Fruit fly (Drosophila melanogaster) S2 (cell line): Measurements from ENCODE around the gene CG18586.

Experiments used
- CG8478 ChIP-seq: fragments of >200 bp; optimal IDR thresholded peaks from 2 replicates; lab custom pipeline; 2018
- CTCF ChIP-seq, 2 experiments: fragments of >200 bp; optimal IDR thresholded peaks; 2 replicates each; lab custom pipeline; 2018

Gene CG18586

dm6 chr3L:5843895-5844576 is 29.1 kb upstream of the CG18586 start:
- TF ChIP-seq CTCF (optimal IDR thresholded peaks at IDR 0.05; lab: Kevin White, UChicago) (no peak), CG8478 (lab: Kevin White, UChicago) (no peak)

dm6 chr3L:5845466-5845865 is 27.6 kb upstream of the CG18586 start, which contains the start of gene vn:
Gene vn, minus strand, starts transcription at chr3L:5845664.
- TF ChIP-seq CG8478 (lab: Kevin White, UChicago) (no peak), CTCF (optimal IDR thresholded peaks at IDR 0.05; lab: Kevin White, UChicago) (no peak)

- TF ChIP-seq CG8478 (lab: Kevin White, UChicago) (no peak), CTCF (optimal IDR thresholded peaks at IDR 0.05; lab: Kevin White, UChicago) (no peak)
Observed at dm6 chr3L:5848929-5849328, 24.2 kb upstream of the CG18586 start.

DNA sequence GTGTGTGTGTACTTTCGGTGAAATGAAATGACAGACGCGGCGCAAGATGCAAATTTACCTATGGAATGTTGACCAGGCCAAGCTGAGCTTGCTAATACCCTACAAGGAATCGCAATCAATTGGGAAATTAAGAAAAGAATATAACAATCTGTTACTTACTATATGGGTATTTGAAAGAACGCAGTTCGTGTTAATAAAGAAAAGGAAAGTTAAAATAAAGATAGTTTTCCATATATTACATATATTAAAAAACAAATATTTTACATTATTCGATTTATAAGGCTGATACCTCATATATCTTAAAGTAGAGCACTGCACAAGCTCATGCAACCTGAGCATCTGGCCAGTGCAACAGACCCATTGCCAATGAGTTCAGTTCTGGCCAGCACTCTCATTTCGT is 21.5 kb upstream of the CG18586 start:
- TF ChIP-seq CTCF (optimal IDR thresholded peaks at IDR 0.05; lab: Kevin White, UChicago), result no peak
- TF ChIP-seq CG8478 (lab: Kevin White, UChicago), result no peak

DNA sequence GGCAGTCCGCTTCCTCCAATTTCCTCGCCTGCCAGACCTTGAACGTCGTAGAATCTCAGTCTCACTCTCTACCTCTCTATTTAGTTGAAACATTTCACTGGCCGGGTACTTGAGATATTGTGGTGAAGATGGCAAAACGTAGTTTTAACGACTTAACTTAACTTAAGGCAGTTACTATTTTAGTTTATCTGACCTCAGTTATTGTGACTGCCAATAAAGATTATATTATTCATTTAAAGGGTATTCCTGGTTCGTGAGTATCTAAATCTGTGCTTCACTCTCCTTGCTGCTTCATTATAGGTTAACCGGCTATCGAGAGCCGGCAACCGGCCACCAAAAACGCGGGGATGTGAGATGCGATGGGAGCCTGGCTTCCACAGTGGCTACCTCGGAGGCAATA is 18.0 kb upstream of the CG18586 start:
- no peak for TF ChIP-seq CTCF (optimal IDR thresholded peaks at IDR 0.05; lab: Kevin White, UChicago)
- no peak for TF ChIP-seq CG8478 (lab: Kevin White, UChicago)

DNA sequence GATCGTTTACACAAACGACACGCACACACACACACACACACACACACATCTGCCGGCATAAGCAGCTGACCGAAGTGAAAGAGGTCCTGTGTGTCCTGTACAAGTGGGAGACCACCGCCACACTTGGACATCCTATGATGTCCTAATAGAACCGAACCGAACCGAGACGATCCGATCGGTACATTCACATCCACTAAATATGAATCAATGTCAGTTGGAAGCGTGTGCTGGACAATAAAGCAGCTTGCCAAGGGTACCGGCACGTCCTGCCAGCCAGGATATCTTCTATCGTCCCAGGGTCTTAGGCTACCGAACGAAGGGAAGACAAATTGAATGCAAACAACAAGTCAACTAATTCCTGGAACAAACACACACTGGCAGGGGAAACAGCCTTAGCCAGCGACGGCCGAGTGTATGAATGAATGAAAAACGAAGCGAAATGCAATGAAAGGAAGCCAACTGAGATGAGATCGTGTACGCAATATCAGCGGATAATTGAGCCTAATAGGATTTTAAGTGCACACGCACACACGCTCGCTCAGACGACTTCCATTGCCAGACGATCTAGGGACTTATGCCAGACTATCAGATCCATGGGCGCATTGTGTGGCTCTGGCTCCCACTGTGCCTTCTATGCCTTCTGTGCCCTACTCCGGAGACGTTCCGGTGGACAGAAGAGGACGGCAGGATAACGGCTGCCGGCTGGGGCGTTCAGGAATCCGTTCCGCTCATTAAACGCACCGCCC is 16.9 kb upstream of the CG18586 start:
- no peak for TF ChIP-seq CTCF (optimal IDR thresholded peaks at IDR 0.05; lab: Kevin White, UChicago)
- TF ChIP-seq CG8478 (lab: Kevin White, UChicago), result no peak

dm6 chr3L:5856919-5857318 is 16.2 kb upstream of the CG18586 start:
- no peak for TF ChIP-seq CG8478 (lab: Kevin White, UChicago)
- no peak for TF ChIP-seq CTCF (optimal IDR thresholded peaks at IDR 0.05; lab: Kevin White, UChicago)

DNA sequence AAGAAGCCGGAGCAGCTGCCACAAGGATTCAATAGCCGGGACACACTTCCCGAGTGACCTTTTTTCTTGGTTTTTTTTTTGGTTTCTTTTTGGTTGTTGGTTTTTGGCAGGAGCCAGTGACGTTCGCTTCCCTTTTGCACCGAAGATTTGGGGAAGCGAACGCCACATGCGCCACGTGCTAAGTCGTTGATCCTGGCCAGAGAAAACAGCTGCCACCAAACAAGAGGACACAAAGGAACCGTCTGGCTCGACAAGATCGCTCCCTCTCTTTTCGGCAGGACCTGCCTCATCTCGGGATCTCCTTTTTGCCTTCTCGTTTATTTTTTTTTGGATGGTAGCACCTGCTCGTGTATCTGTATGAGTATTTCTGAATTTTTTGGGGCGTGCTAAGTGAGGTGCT is 14.1 kb upstream of the CG18586 start:
- TF ChIP-seq CG8478 (lab: Kevin White, UChicago) (no peak), CTCF (optimal IDR thresholded peaks at IDR 0.05; lab: Kevin White, UChicago) (no peak)

DNA sequence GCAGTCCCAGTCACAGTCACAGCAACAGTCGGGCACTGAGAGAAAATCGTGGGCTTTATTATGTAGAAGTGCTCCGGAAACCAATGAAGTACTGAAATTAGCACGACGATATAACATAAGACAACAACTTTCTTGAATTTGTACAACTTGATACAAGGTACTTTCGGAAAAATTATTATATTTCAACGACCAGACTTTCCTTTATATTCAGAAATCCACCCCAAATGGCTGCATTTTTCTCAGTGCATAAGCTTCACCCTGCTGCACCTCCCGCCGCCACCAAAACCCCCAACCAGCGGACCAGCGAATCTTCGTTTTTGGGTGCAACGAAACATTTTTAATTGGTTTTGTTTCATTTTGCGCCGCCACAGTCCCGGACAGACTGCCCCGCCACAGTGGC is 10.1 kb upstream of the CG18586 start:
- TF ChIP-seq CG8478 (lab: Kevin White, UChicago), result no peak

DNA sequence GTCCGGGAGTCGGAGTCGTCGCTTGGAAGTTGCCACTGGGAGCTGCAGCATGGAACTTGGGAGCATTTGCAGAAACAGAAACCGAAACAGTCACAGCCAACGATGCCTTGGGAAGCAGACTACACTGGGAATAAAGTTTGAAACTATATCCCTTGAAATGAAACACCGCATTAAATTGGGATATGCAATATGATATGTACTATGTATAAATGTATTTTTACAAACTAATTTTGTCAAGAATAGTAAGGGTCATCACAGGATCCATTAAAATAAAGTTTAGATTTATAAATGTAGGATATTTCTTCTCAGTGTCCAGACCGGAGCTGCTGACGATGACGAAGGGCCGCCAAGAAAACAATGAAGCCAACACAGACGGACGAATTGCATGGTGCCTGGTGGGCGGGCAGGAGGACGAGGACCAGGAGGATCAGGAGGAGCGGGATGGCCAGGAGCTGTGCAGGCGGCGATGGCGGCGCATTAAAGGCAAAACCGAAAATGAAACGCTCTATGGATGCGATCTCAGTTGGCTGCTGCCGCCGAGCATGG is 9.2 kb upstream of the CG18586 start:
- TF ChIP-seq CTCF (optimal IDR thresholded peaks at IDR 0.05; lab: Kevin White, UChicago), result no peak
- no peak for TF ChIP-seq CG8478 (lab: Kevin White, UChicago)

DNA sequence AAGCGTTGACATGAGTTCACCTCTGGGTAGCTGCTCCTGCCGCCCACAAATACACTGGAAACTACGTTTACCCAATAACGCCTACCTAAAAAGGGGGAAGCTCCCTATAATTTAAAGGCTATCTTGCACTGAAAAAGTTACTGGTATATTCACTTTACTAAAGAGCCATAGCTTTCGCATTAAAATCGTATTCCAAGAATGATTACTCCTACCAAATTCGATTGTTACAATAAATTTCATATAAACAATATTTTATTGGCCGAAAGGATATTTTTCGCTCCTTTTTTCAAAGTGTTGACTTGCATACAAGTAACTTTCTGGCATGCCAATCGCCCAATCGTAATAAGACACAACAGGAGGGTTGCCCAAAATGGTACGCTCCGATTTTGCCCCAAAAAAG is 6.2 kb upstream of the CG18586 start:
- TF ChIP-seq CTCF (optimal IDR thresholded peaks at IDR 0.05; lab: Kevin White, UChicago) (no peak), CG8478 (lab: Kevin White, UChicago) (no peak)

- TF ChIP-seq CTCF (optimal IDR thresholded peaks at IDR 0.05; lab: Kevin White, UChicago), result peak; percentile 100
- TF ChIP-seq CG8478 (lab: Kevin White, UChicago), result no peak
Observed at dm6 chr3L:5869614-5870204, 3.4 kb upstream of the CG18586 start.

DNA sequence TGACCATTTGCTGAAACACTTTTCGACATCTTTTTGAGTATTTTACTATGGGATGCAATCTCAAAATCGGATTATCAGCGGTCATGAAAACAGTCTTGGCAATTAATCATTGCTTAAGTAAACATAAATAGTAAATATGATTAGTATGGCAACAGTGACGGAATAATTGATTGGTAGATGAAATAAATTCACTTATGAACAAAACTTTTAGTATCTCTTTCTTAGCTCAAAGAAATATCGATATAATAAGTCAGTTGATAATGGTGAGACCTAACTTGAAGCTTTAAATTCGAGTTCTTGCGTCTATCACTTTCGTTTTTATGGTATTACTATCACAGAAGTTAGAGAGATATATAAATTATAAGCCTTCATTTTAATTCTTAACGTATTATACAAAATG is 1.9 kb upstream of the CG18586 start, which contains the start of gene CG5568:
CG5568 (plus strand) TSS at position 301 of the 400 bp plus-strand sequence.
- TF ChIP-seq CTCF (optimal IDR thresholded peaks at IDR 0.05; lab: Kevin White, UChicago) (no peak), CG8478 (lab: Kevin White, UChicago) (no peak)

DNA sequence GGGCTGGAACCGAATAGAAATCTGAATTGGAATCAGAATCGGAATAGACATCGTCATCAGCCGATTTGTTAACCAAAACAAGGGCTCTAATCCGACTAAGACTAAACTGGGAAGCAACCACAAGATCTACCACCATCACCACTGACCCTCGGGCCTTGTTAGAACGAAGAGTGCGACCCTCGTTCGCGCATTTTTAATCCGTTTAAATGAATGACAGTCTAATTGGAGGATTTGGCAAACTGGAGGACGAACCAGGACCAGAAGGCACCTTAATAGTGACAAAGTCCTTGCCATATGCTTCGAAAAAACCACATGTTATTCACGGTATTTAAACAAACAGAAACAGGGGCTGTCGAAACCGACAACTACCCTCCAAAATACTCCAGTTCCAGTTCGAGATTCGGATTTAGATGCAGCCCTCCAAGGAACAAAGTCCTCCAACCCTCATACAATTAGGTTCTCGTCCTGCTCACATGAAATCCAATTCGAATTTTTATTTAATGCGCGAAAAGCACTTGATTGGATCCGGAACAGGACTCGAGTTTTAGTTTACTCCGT is 5.7 kb downstream of the CG18586 start:
- TF ChIP-seq CG8478 (lab: Kevin White, UChicago) (no peak), CTCF (optimal IDR thresholded peaks at IDR 0.05; lab: Kevin White, UChicago) (no peak)
